Fruit fly (Drosophila melanogaster) Kc167 (cell line): Measurements from ENCODE around the gene Ugt304A1.

Experiments
- Sin3A ChIP-seq: fragments of >200 bp; optimal IDR thresholded peaks from 2 replicates; lab custom pipeline; 2018; ENCODE audit warnings: missing external identifiers
- h ChIP-seq: fragments of >200 bp; optimal IDR thresholded peaks from 3 replicates; lab custom pipeline; 2018; ENCODE audit warnings: missing external identifiers
- insv ChIP-seq: fragments of >200 bp; optimal IDR thresholded peaks from 3 replicates; lab custom pipeline; 2018; ENCODE audit warnings: missing external identifiers
- psq ChIP-seq: fragments of >200 bp; optimal IDR thresholded peaks from 2 replicates; lab custom pipeline; 2017; ENCODE audit warnings: missing external identifiers

DNA sequence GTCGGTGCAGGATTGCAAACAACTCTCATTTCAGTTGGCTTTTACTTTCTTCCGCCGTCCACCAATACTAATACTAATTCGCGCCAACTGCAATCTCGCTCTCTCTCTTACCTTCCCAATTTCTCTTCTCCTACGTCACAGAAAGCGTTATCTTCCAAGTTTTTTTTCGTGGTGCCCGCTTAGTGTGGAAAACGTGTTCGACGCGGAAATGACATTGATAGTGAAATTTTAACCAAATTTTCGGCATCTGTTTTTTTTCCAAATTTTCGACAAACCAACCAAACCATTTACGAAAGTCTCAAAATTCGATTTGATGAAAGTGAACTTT is 22.1 kb upstream of the Ugt304A1 start, which contains the start of gene cu:
- TF ChIP-seq h (lab: Kevin White, UChicago) (no peak), insv (lab: Kevin White, UChicago) (no peak), Sin3A (no peak), psq (lab: Kevin White, UChicago) (no peak)
